Worm (Caenorhabditis elegans): ENCODE results near the gene D1014.13.

The D1014.13 gene

ce11 chrV:8190430-8190829, 45.0 kb downstream of the D1014.13 start, which contains the start of gene F20D6.1:
Gene F20D6.1 (plus strand): TSS chrV:8190730.
- TF ChIP-seq sptf-1 (tag; optimal IDR thresholded peaks at IDR 0.05): no peak
- no peak for TF ChIP-seq lsy-2 (tag; optimal IDR thresholded peaks at IDR 0.05)
- TF ChIP-seq M03D4.4 (tag; optimal IDR thresholded peaks at IDR 0.05): no peak
- TF ChIP-seq cnd-1 (tag; optimal IDR thresholded peaks at IDR 0.05): no peak
- TF ChIP-seq nhr-2 (tag; optimal IDR thresholded peaks at IDR 0.05): no peak

- TF ChIP-seq unc-62 (GFP tag; optimal IDR thresholded peaks at IDR 0.05): peak; percentile 77
- peak; percentile 62 for TF ChIP-seq unc-120 (tag; optimal IDR thresholded peaks at IDR 0.05; ENCODE audit: poor library complexity, severe bottlenecking)
- TF ChIP-seq hlh-1 (tag; optimal IDR thresholded peaks at IDR 0.05): peak; percentile 91
- no peak for TF ChIP-seq sem-2 (GFP tag; optimal IDR thresholded peaks at IDR 0.05)
Observed at ce11 chrV:8195889-8196418, 50.5 kb downstream of the D1014.13 start, which contains the start of gene F20D6.10. Gene F20D6.10 (minus strand): TSS chrV:8195939.

- TF ChIP-seq ham-2 (GFP tag; optimal IDR thresholded peaks at IDR 0.05): no peak
- no peak for TF ChIP-seq nhr-2 (tag; optimal IDR thresholded peaks at IDR 0.05)
- TF ChIP-seq ceh-83 (GFP tag; optimal IDR thresholded peaks at IDR 0.05): no peak
- no peak for TF ChIP-seq flh-1 (GFP tag; optimal IDR thresholded peaks at IDR 0.05)
- TF ChIP-seq unc-62 (GFP tag; optimal IDR thresholded peaks at IDR 0.05): no peak
- TF ChIP-seq pha-4 (tag; optimal IDR thresholded peaks at IDR 0.05): no peak
- TF ChIP-seq ces-1 (GFP tag; optimal IDR thresholded peaks at IDR 0.05): no peak
- TF ChIP-seq snpc-4 (tag; optimal IDR thresholded peaks at IDR 0.05): no peak
- no peak for TF ChIP-seq lin-13 (tag; optimal IDR thresholded peaks at IDR 0.05)
Observed at ce11 chrV:8196993-8197392, 51.6 kb downstream of the D1014.13 start.

- no peak for TF ChIP-seq ceh-43 (GFP tag; optimal IDR thresholded peaks at IDR 0.05)
- TF ChIP-seq mab-5 (tag; optimal IDR thresholded peaks at IDR 0.05): no peak
- TF ChIP-seq ceh-83 (GFP tag; optimal IDR thresholded peaks at IDR 0.05): no peak
- TF ChIP-seq nhr-76 (tag; optimal IDR thresholded peaks at IDR 0.05): no peak
- no peak for TF ChIP-seq ham-2 (GFP tag; optimal IDR thresholded peaks at IDR 0.05)
- TF ChIP-seq bed-3 (GFP tag; optimal IDR thresholded peaks at IDR 0.05): no peak
- TF ChIP-seq mep-1 (tag; optimal IDR thresholded peaks at IDR 0.05): no peak
- no peak for TF ChIP-seq flh-1 (GFP tag; optimal IDR thresholded peaks at IDR 0.05)
- TF ChIP-seq ztf-11 (tag; optimal IDR thresholded peaks at IDR 0.05): no peak
- no peak for TF ChIP-seq cnd-1 (tag; optimal IDR thresholded peaks at IDR 0.05)
- no peak for TF ChIP-seq pha-4 (tag; optimal IDR thresholded peaks at IDR 0.05)
- TF ChIP-seq snpc-4 (tag; optimal IDR thresholded peaks at IDR 0.05): no peak
- TF ChIP-seq hlh-1 (tag; optimal IDR thresholded peaks at IDR 0.05): no peak
- no peak for TF ChIP-seq lin-32 (GFP tag; optimal IDR thresholded peaks at IDR 0.05)
- no peak for TF ChIP-seq mls-2 (tag; optimal IDR thresholded peaks at IDR 0.05)
- no peak for TF ChIP-seq nhr-12 (tag; optimal IDR thresholded peaks at IDR 0.05)
- TF ChIP-seq M03D4.4 (tag; optimal IDR thresholded peaks at IDR 0.05): no peak
- no peak for TF ChIP-seq unc-39 (tag; optimal IDR thresholded peaks at IDR 0.05)
- TF ChIP-seq ces-1 (GFP tag; optimal IDR thresholded peaks at IDR 0.05): no peak
Observed at ce11 chrV:8198994-8199393, 53.6 kb downstream of the D1014.13 start, which contains the start of gene F20D6.11. Gene F20D6.11 (minus strand): TSS chrV:8199094.

ce11 chrV:8201229-8201858, 55.9 kb downstream of the D1014.13 start, which contains the start of gene cri-2:
Gene cri-2 (plus strand): TSS chrV:8201808.
- TF ChIP-seq elt-1 (tag; optimal IDR thresholded peaks at IDR 0.05; ENCODE audit: borderline replicate concordance, insufficient read depth) (no peak), unc-39 (tag; optimal IDR thresholded peaks at IDR 0.05) (no peak), unc-62 (GFP tag; optimal IDR thresholded peaks at IDR 0.05) (peak; percentile 68), mep-1 (tag; optimal IDR thresholded peaks at IDR 0.05) (no peak), lsy-2 (tag; optimal IDR thresholded peaks at IDR 0.05) (no peak)

Measured in whole organism, mixed stage, embryonic.